In the genomic region with DNA sequence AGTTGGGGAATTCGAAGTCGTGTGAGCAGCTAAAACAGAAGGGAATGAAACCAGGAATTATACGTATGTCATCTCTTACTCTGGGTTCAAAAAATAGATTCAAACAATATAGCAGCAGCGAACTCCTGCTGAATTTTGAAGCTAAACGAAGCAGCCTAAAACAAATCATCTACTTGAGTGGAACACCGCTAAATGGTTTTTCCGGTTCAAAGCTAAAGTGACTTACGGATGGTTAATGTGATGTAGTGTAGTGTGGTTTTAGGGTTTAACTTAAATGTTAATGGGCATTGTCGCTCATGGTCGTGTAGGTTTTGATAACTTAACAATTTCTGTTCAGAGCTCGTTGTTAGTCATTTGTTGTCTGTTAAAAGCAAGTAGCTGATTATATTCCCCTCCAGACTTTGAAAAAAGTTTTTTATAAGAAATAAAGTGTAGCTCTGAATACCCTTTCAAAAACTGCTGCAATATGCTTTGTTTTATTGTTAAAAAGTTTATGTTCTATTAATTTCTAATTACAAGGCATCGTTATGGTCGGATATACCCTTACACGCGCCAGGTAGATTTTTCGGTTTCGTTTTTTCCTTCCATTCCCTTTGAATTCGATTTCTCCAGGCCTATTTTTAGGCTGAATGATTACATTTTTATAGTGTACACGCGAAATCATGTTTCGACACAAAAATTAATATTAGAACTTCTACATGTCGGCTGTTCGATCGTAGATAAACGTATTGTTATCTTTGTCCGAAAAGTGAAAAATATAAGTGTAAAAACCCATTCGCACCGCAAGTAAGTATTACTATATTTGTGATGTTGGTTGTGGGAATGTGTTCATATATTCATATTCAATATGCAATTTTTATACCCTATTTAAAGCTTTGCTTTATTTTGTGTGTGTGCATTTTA, we compare ENCODE assay signal across 2 fruit fly cellular contexts.
TF ChIP-seq lines count a peak whose summit lies in the region.

No protein-coding gene starts in this region.

TF ChIP-seq in whole organism, embryonic, 481 proteins besides CTCF, POLR2A, EP300 and RAD21 (continued from another document and continues in another):
- TF ChIP-seq Six4 (GFP tag; optimal IDR thresholded peaks at IDR 0.05; lab: Kevin White, UChicago) (peak; percentile 90), sisA (GFP tag; IDR thresholded peaks at IDR 0.05; lab: Robert Waterston, UW) (no peak), gcm2 (GFP tag; optimal IDR thresholded peaks at IDR 0.05; lab: Kevin White, UChicago) (peak; percentile 83), Sry-δ (GFP tag; optimal IDR thresholded peaks at IDR 0.05; lab: Kevin White, UChicago) (peak; percentile 53), gsb (GFP tag; IDR thresholded peaks at IDR 0.05; lab: Robert Waterston, UW) (no peak), slou (GFP tag; optimal IDR thresholded peaks at IDR 0.05; lab: Kevin White, UChicago) (peak; percentile 60), gfzf (GFP tag; optimal IDR thresholded peaks at IDR 0.05; lab: Kevin White, UChicago) (peak; percentile 36), CG2889 (GFP tag; IDR thresholded peaks at IDR 0.05; lab: Robert Waterston, UW) (no peak), CG14014 (GFP tag; IDR thresholded peaks at IDR 0.05; lab: Robert Waterston, UW) (peak; percentile 91; the same call in 1 of the 2 replicates), inv (GFP tag; IDR thresholded peaks at IDR 0.05; lab: Robert Waterston, UW; ENCODE audit: partially characterized antibody) (no peak), wor (GFP tag; IDR thresholded peaks at IDR 0.05; lab: Robert Waterston, UW) (no peak), zen2 (GFP tag; IDR thresholded peaks at IDR 0.05; lab: Robert Waterston, UW; ENCODE audit: partially characterized antibody) (no peak), CG4424 (GFP tag; optimal IDR thresholded peaks at IDR 0.05; lab: Kevin White, UChicago) (peak; percentile 93), dysf (GFP tag; IDR thresholded peaks at IDR 0.05; lab: Robert Waterston, UW) (no peak; the same call in 2 of the 3 replicates), CG12659 (GFP tag; optimal IDR thresholded peaks at IDR 0.05; lab: Kevin White, UChicago) (peak; percentile 94), MBD-R2 (GFP tag; IDR thresholded peaks at IDR 0.05; lab: Robert Waterston, UW) (no peak; the same call in 1 of the 2 replicates), hbn (GFP tag; IDR thresholded peaks at IDR 0.05; lab: Robert Waterston, UW; ENCODE audit: partially characterized antibody) (no peak), CG7928 (GFP tag; optimal IDR thresholded peaks at IDR 0.05; lab: Kevin White, UChicago) (peak; percentile 30), sna (GFP tag; IDR thresholded peaks at IDR 0.05; lab: Robert Waterston, UW; ENCODE audit: partially characterized antibody) (no peak), MESR4 (GFP tag; optimal IDR thresholded peaks at IDR 0.05; lab: Kevin White, UChicago) (peak; percentile 40), CG15696 (tag; optimal IDR thresholded peaks at IDR 0.05; lab: Kevin White, UChicago) (peak; percentile 83), Hr78 (GFP tag; optimal IDR thresholded peaks at IDR 0.05; lab: Kevin White, UChicago) (no peak), CG8089 (GFP tag; optimal IDR thresholded peaks at IDR 0.05; lab: Kevin White, UChicago) (peak; percentile 89), CG13296 (GFP tag; optimal IDR thresholded peaks at IDR 0.05; lab: Kevin White, UChicago) (peak; percentile 77), CG30020 (tag; optimal IDR thresholded peaks at IDR 0.05; lab: Kevin White, UChicago) (peak; percentile 59), ssp (GFP tag; IDR thresholded peaks at IDR 0.05; lab: Robert Waterston, UW) (no peak; the same call in 1 of the 2 replicates), cg (GFP tag; optimal IDR thresholded peaks at IDR 0.05; lab: Kevin White, UChicago) (no peak), CG10274 (GFP tag; optimal IDR thresholded peaks at IDR 0.05; lab: Kevin White, UChicago) (peak; percentile 75), CG1602 (GFP tag; optimal IDR thresholded peaks at IDR 0.05; lab: Kevin White, UChicago) (peak; percentile 95), pb (GFP tag; optimal IDR thresholded peaks at IDR 0.05; lab: Kevin White, UChicago) (peak; percentile 83), p53 (GFP tag; optimal IDR thresholded peaks at IDR 0.05; lab: Kevin White, UChicago) (peak; percentile 85), shn (GFP tag; optimal IDR thresholded peaks at IDR 0.05; lab: Kevin White, UChicago) (peak; percentile 97), CG6683 (GFP tag; optimal IDR thresholded peaks at IDR 0.05; lab: Kevin White, UChicago) (peak; percentile 79), D19A (tag; optimal IDR thresholded peaks at IDR 0.05; lab: Kevin White, UChicago) (peak; percentile 98), Dek (tag; optimal IDR thresholded peaks at IDR 0.05; lab: Kevin White, UChicago) (no peak), CG10431 (GFP tag; optimal IDR thresholded peaks at IDR 0.05; lab: Kevin White, UChicago) (peak; percentile 52), Ptx1 (GFP tag; IDR thresholded peaks at IDR 0.05; lab: Robert Waterston, UW) (no peak), croc (GFP tag; conservative IDR thresholded peaks at IDR 0.05; lab: Robert Waterston, UW) (peak; percentile 83), jigr1 (GFP tag; IDR thresholded peaks at IDR 0.05; lab: Robert Waterston, UW) (no peak; the same call in 2 of the 3 replicates), Nf-YA (GFP tag; IDR thresholded peaks at IDR 0.05; lab: Robert Waterston, UW) (peak; percentile 78), Deaf1 (tag; optimal IDR thresholded peaks at IDR 0.05; lab: Kevin White, UChicago) (no peak), CG6813 (GFP tag; optimal IDR thresholded peaks at IDR 0.05; lab: Kevin White, UChicago) (peak; percentile 90), CG2875 (GFP tag; optimal IDR thresholded peaks at IDR 0.05; lab: Kevin White, UChicago) (peak; percentile 92), HmgZ (tag; optimal IDR thresholded peaks at IDR 0.05; lab: Kevin White, UChicago) (peak; percentile 89), exex (tag; optimal IDR thresholded peaks at IDR 0.05; lab: Kevin White, UChicago) (no peak), CG11456 (GFP tag; IDR thresholded peaks at IDR 0.05; lab: Robert Waterston, UW) (no peak), wdn (GFP tag; IDR thresholded peaks at IDR 0.05; lab: Robert Waterston, UW) (no peak; the same call in 1 of the 2 replicates), ERR (GFP tag; optimal IDR thresholded peaks at IDR 0.05; lab: Kevin White, UChicago) (peak; percentile 77), Ets97D (GFP tag; optimal IDR thresholded peaks at IDR 0.05; lab: Kevin White, UChicago) (peak; percentile 98), sim (GFP tag; IDR thresholded peaks at IDR 0.05; lab: Robert Waterston, UW) (no peak), h (optimal IDR thresholded peaks at IDR 0.05; lab: Kevin White, UChicago) (no peak), CG14667 (GFP tag; IDR thresholded peaks at IDR 0.05; lab: Robert Waterston, UW) (no peak), Hand (GFP tag; optimal IDR thresholded peaks at IDR 0.05; lab: Kevin White, UChicago) (peak; percentile 40), Atf-2 (GFP tag; optimal IDR thresholded peaks at IDR 0.05; lab: Kevin White, UChicago) (peak; percentile 94), Lpt (GFP tag; optimal IDR thresholded peaks at IDR 0.05; lab: Kevin White, UChicago) (no peak), Dfd (GFP tag; optimal IDR thresholded peaks at IDR 0.05; lab: Kevin White, UChicago) (no peak), Mes4 (GFP tag; optimal IDR thresholded peaks at IDR 0.05; lab: Kevin White, UChicago) (peak; percentile 88), vvl (GFP tag; IDR thresholded peaks at IDR 0.05; lab: Robert Waterston, UW) (no peak), Nf-YB (GFP tag; optimal IDR thresholded peaks at IDR 0.05; lab: Kevin White, UChicago) (peak; percentile 84), HLH3B (GFP tag; IDR thresholded peaks at IDR 0.05; lab: Robert Waterston, UW) (peak; percentile 92; the same call in 1 of the 2 replicates)

TF ChIP-seq in whole organism, prepupa, 60 proteins besides CTCF, POLR2A, EP300 and RAD21 (continued from another document):
- no peak for TF ChIP-seq fkh (GFP tag; optimal IDR thresholded peaks at IDR 0.05; lab: Kevin White, UChicago)
- TF ChIP-seq CG4318 (GFP tag; optimal IDR thresholded peaks at IDR 0.05; lab: Kevin White, UChicago): peak; percentile 87
TF ChIP-seq in whole organism, prepupa: peak in this region for 40.
